Fruit fly (Drosophila melanogaster) whole organism, prepupa: ENCODE measurements around the gene Marf.

Experiments used
- CG10669 ChIP-seq: fragments of 200-800 bp; sonication (Bioruptor generic); optimal IDR thresholded peaks from 3 replicates; lab custom pipeline; 2018; ENCODE audit warnings: missing biosample characterization, mild to moderate bottlenecking, missing genetic modification characterization, moderate library complexity
- CG11294 ChIP-seq: fragments of 200-800 bp; sonication (Bioruptor generic); IDR thresholded peaks from 2 replicates; pipeline ENCODE4 v1.3.6; 2022; ENCODE audit warnings: missing biosample characterization, missing genetic modification characterization
- CG11762 ChIP-seq: fragments of 200-800 bp; sonication (Bioruptor generic); optimal IDR thresholded peaks from 3 replicates; lab custom pipeline; 2016; ENCODE audit warnings: missing biosample characterization, missing genetic modification characterization; ENCODE audit not compliant: insufficient read depth
- CG11902 ChIP-seq: fragments of 200-800 bp; sonication (Bioruptor generic); optimal IDR thresholded peaks from 3 replicates; lab custom pipeline; 2016; ENCODE audit warnings: missing biosample characterization, missing genetic modification characterization
- CG16779 ChIP-seq: fragments of 200-800 bp; sonication (Bioruptor generic); optimal IDR thresholded peaks from 3 replicates; lab custom pipeline; 2017; ENCODE audit warnings: missing biosample characterization, mild to moderate bottlenecking, missing genetic modification characterization
- CG3032 ChIP-seq: fragments of 200-800 bp; optimal IDR thresholded peaks from 2 replicates; lab custom pipeline; 2019; ENCODE audit warnings: missing biosample characterization, mild to moderate bottlenecking, missing genetic modification characterization, moderate library complexity
- CG31627 ChIP-seq: fragments of 200-800 bp; sonication (Bioruptor generic); optimal IDR thresholded peaks from 3 replicates; lab custom pipeline; 2016; ENCODE audit warnings: missing biosample characterization, missing genetic modification characterization
- CG32006 ChIP-seq: fragments of 200-800 bp; sonication (Bioruptor generic); optimal IDR thresholded peaks from 3 replicates; lab custom pipeline; 2017; ENCODE audit warnings: missing biosample characterization, mild to moderate bottlenecking, missing genetic modification characterization
- CG34406 ChIP-seq: fragments of 200-800 bp; sonication (Bioruptor generic); optimal IDR thresholded peaks from 3 replicates; lab custom pipeline; 2016; ENCODE audit warnings: missing biosample characterization, missing genetic modification characterization
- CG3919 ChIP-seq: fragments of 200-800 bp; sonication (Bioruptor generic); optimal IDR thresholded peaks from 3 replicates; lab custom pipeline; 2016; ENCODE audit warnings: missing biosample characterization, missing genetic modification characterization
- CG4318 ChIP-seq: fragments of 200-800 bp; sonication (Bioruptor generic); optimal IDR thresholded peaks from 3 replicates; lab custom pipeline; 2017; ENCODE audit warnings: missing biosample characterization, mild to moderate bottlenecking, missing genetic modification characterization
- CG6792 ChIP-seq: fragments of 200-800 bp; sonication (Bioruptor generic); optimal IDR thresholded peaks from 3 replicates; lab custom pipeline; 2016; ENCODE audit warnings: missing biosample characterization, missing genetic modification characterization
- CG6808 ChIP-seq: fragments of 200-800 bp; sonication (Bioruptor generic); optimal IDR thresholded peaks from 3 replicates; lab custom pipeline; 2017; ENCODE audit warnings: missing biosample characterization, missing genetic modification characterization, mild to moderate bottlenecking, moderate library complexity, missing genetic modification reagents
- CG6854 ChIP-seq: fragments of 200-800 bp; sonication (Bioruptor generic); optimal IDR thresholded peaks from 2 replicates; lab custom pipeline; 2017; ENCODE audit warnings: missing biosample characterization, mild to moderate bottlenecking, missing genetic modification characterization
- CG7368 ChIP-seq: fragments of 200-800 bp; sonication (Bioruptor generic); optimal IDR thresholded peaks from 3 replicates; lab custom pipeline; 2016; ENCODE audit warnings: missing biosample characterization, missing genetic modification characterization
- CG8319 ChIP-seq: fragments of 200-800 bp; sonication (Bioruptor generic); optimal IDR thresholded peaks from 3 replicates; lab custom pipeline; 2016; ENCODE audit warnings: missing biosample characterization, missing genetic modification characterization
- CG8632 ChIP-seq: fragments of 200-800 bp; sonication (Bioruptor generic); optimal IDR thresholded peaks from 3 replicates; lab custom pipeline; 2016; ENCODE audit warnings: missing biosample characterization, missing genetic modification characterization
- CG9139 ChIP-seq: fragments of 200-800 bp; sonication (Bioruptor generic); optimal IDR thresholded peaks from 3 replicates; lab custom pipeline; 2017; ENCODE audit warnings: missing biosample characterization, mild to moderate bottlenecking, missing genetic modification characterization
- Eip75B ChIP-seq: fragments of 200-800 bp; sonication (Bioruptor generic); optimal IDR thresholded peaks from 3 replicates; lab custom pipeline; 2016; ENCODE audit warnings: missing biosample characterization, missing genetic modification characterization
- Eip78C ChIP-seq: fragments of 200-800 bp; sonication (Bioruptor generic); peaks from one replicate; lab custom pipeline; 2016; ENCODE audit warnings: missing biosample characterization, missing genetic modification characterization
- Eip93F ChIP-seq: fragments of 200-800 bp; sonication (Bioruptor generic); optimal IDR thresholded peaks from 2 replicates; lab custom pipeline; 2016; ENCODE audit warnings: missing biosample characterization, mild to moderate bottlenecking, missing genetic modification characterization
- Ets96B ChIP-seq: fragments of 200-800 bp; optimal IDR thresholded peaks from 2 replicates; lab custom pipeline; 2019; ENCODE audit warnings: missing biosample characterization, mild to moderate bottlenecking, missing genetic modification characterization, moderate library complexity
- Hr38 ChIP-seq: sonication (Bioruptor generic); optimal IDR thresholded peaks from 2 replicates; lab custom pipeline; 2016; ENCODE audit warnings: missing biosample characterization, missing genetic modification characterization
- Hr39 ChIP-seq: fragments of 200-800 bp; sonication (Bioruptor generic); optimal IDR thresholded peaks from 2 replicates; lab custom pipeline; 2016; ENCODE audit warnings: missing biosample characterization, missing genetic modification characterization
- Lpt ChIP-seq: fragments of 200-800 bp; sonication (Bioruptor generic); optimal IDR thresholded peaks from 3 replicates; lab custom pipeline; 2016; ENCODE audit warnings: missing biosample characterization, missing genetic modification characterization
- Met ChIP-seq: fragments of 200-800 bp; sonication (Bioruptor generic); optimal IDR thresholded peaks from 3 replicates; lab custom pipeline; 2016; ENCODE audit warnings: missing biosample characterization, missing genetic modification characterization
- Smox ChIP-seq: fragments of 200-800 bp; sonication (Bioruptor generic); optimal IDR thresholded peaks from 3 replicates; lab custom pipeline; 2016; ENCODE audit warnings: missing biosample characterization, missing genetic modification characterization
- Sox14 ChIP-seq: fragments of 200-800 bp; sonication (Bioruptor generic); optimal IDR thresholded peaks from 3 replicates; lab custom pipeline; 2016; ENCODE audit warnings: missing biosample characterization, missing genetic modification characterization
- Sox15 ChIP-seq: fragments of 200-800 bp; sonication (Bioruptor generic); optimal IDR thresholded peaks from 3 replicates; lab custom pipeline; 2016; ENCODE audit warnings: missing biosample characterization, missing genetic modification characterization
- achi ChIP-seq: fragments of 200-800 bp; sonication (Bioruptor generic); optimal IDR thresholded peaks from 3 replicates; lab custom pipeline; 2016; ENCODE audit warnings: missing biosample characterization, missing genetic modification characterization
- acj6 ChIP-seq: fragments of 200-800 bp; sonication (Bioruptor generic); optimal IDR thresholded peaks from 3 replicates; lab custom pipeline; 2016; ENCODE audit warnings: missing biosample characterization, missing genetic modification characterization
- cyc ChIP-seq: fragments of 200-800 bp; sonication (Bioruptor generic); optimal IDR thresholded peaks from 3 replicates; lab custom pipeline; 2016; ENCODE audit warnings: missing biosample characterization, missing genetic modification characterization
- dac ChIP-seq: fragments of 200-800 bp; sonication (Bioruptor generic); optimal IDR thresholded peaks from 2 replicates; lab custom pipeline; 2017; ENCODE audit warnings: missing biosample characterization, mild to moderate bottlenecking, missing genetic modification characterization
- eg ChIP-seq: fragments of 200-800 bp; sonication (Bioruptor generic); IDR thresholded peaks from 3 replicates; pipeline ENCODE4 v1.3.6; 2022; ENCODE audit warnings: missing biosample characterization, missing genetic modification characterization
- esn ChIP-seq: fragments of 200-800 bp; sonication (Bioruptor generic); optimal IDR thresholded peaks from 2 replicates; lab custom pipeline; 2016; ENCODE audit warnings: missing biosample characterization, mild to moderate bottlenecking, missing genetic modification characterization, moderate library complexity
- fd59A ChIP-seq: fragments of 200-800 bp; sonication (Bioruptor generic); optimal IDR thresholded peaks from 2 replicates; lab custom pipeline; 2017; ENCODE audit warnings: missing biosample characterization, mild to moderate bottlenecking, missing genetic modification characterization, missing genetic modification reagents
- fd85E ChIP-seq: fragments of 200-800 bp; sonication (Bioruptor generic); optimal IDR thresholded peaks from 3 replicates; lab custom pipeline; 2016; ENCODE audit warnings: missing biosample characterization, missing genetic modification characterization
- fkh ChIP-seq: fragments of 200-800 bp; sonication (Bioruptor generic); optimal IDR thresholded peaks from 3 replicates; lab custom pipeline; 2017; ENCODE audit warnings: missing biosample characterization, mild to moderate bottlenecking, missing genetic modification characterization, moderate library complexity
- lz ChIP-seq: fragments of 200-800 bp; sonication (Bioruptor generic); optimal IDR thresholded peaks from 3 replicates; lab custom pipeline; 2016; ENCODE audit warnings: missing biosample characterization, missing genetic modification characterization
- net ChIP-seq: fragments of 200-800 bp; sonication (Bioruptor generic); optimal IDR thresholded peaks from 3 replicates; lab custom pipeline; 2016; ENCODE audit warnings: missing biosample characterization, missing genetic modification characterization
- salr ChIP-seq, 2 experiments: fragments of 200-800 bp; sonication (Bioruptor generic); optimal IDR thresholded peaks; 3 replicates each; lab custom pipeline; 2016 to 2018; ENCODE audit warnings: missing biosample characterization in 2 of 2, missing genetic modification characterization in 2 of 2, mild to moderate bottlenecking in 1 of 2
- ss ChIP-seq, 2 experiments: fragments of 200-800 bp; sonication (Bioruptor generic); optimal IDR thresholded peaks; 2 replicates in 1 of 2; 3 replicates in 1 of 2; lab custom pipeline; 2017 to 2018; ENCODE audit warnings: mild to moderate bottlenecking in 2 of 2, missing biosample characterization in 2 of 2, missing genetic modification characterization in 2 of 2, moderate library complexity in 1 of 2
- svp ChIP-seq: fragments of 200-800 bp; sonication (Bioruptor generic); peaks from one replicate; lab custom pipeline; 2016; ENCODE audit warnings: missing biosample characterization, missing genetic modification characterization
- topi ChIP-seq: fragments of 200-800 bp; sonication (Bioruptor generic); optimal IDR thresholded peaks from 3 replicates; lab custom pipeline; 2016; ENCODE audit warnings: missing biosample characterization, missing genetic modification characterization
- vri ChIP-seq: fragments of 200-800 bp; sonication (Bioruptor generic); optimal IDR thresholded peaks from 3 replicates; lab custom pipeline; 2016; ENCODE audit warnings: missing biosample characterization, mild to moderate bottlenecking, missing genetic modification characterization

Gene Marf

DNA sequence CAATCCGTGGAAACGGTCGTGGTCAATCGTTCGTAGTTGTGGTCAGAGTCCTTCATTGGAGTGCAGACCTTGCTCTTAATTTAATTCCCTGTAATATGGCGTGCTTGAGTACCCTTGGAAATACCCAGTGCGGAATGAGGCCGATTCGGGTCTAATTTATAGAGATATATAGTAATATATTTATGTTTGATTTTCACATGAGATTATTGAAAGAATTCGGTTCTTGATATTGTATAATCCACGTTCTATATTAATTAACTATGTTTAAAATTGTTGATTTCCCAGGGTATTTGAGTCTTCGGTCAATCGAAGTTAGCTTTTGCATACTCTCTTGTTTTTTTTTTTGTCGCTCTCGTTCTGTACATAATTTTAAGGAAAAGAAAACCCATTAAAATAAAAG, 22.4 kb upstream of the Marf start (continued):
- TF ChIP-seq CG3032 = peak; percentile 1
- no peak for TF ChIP-seq ss (GFP tag; optimal IDR thresholded peaks at IDR 0.05; lab: Kevin White, UChicago)
- no peak for TF ChIP-seq CG11294 (GFP tag; lab: Robert Waterston, UW)
- TF ChIP-seq topi (GFP tag; lab: Kevin White, UChicago) = peak; percentile 55
- TF ChIP-seq Lpt (GFP tag; lab: Kevin White, UChicago) = no peak
- peak; percentile 40 for TF ChIP-seq CG32006 (GFP tag; lab: Kevin White, UChicago)
- TF ChIP-seq CG10669 (GFP tag; lab: Kevin White, UChicago) = peak; percentile 39
- no peak for TF ChIP-seq CG8319 (GFP tag; lab: Kevin White, UChicago)
- no peak for TF ChIP-seq fd85E (GFP tag; lab: Kevin White, UChicago)
- TF ChIP-seq CG6808 = no peak
- peak; percentile 2 for TF ChIP-seq CG31627
- no peak for TF ChIP-seq CG4318 (GFP tag; lab: Kevin White, UChicago)
- TF ChIP-seq net (GFP tag; lab: Kevin White, UChicago) = no peak
- no peak for TF ChIP-seq Sox14 (GFP tag; lab: Kevin White, UChicago)
- TF ChIP-seq CG34406 (GFP tag; lab: Kevin White, UChicago) = peak; percentile 19
- TF ChIP-seq Met (GFP tag; lab: Kevin White, UChicago) = peak; percentile 53
- no peak for TF ChIP-seq CG16779 (tag; lab: Kevin White, UChicago)
- peak; percentile 50 for TF ChIP-seq Smox (GFP tag; lab: Kevin White, UChicago)
- TF ChIP-seq CG9139 (GFP tag; lab: Kevin White, UChicago) = no peak
- no peak for TF ChIP-seq Hr38 (GFP tag; lab: Kevin White, UChicago)
- 0 out of 3 replicates have a peak, but pooled peaks have one; percentile 14 for TF ChIP-seq eg (GFP tag; lab: Robert Waterston, UW)
- no peak for TF ChIP-seq Eip93F (GFP tag; lab: Kevin White, UChicago)
- no peak for TF ChIP-seq CG11902
- peak; percentile 27 for TF ChIP-seq CG6792 (GFP tag; lab: Kevin White, UChicago)
- TF ChIP-seq CG8632 = peak; percentile 28
- peak; percentile 81 for TF ChIP-seq Eip78C
- no peak for TF ChIP-seq Eip75B (GFP tag; lab: Kevin White, UChicago)
- peak; percentile 14 for TF ChIP-seq vri (GFP tag; lab: Kevin White, UChicago)
- TF ChIP-seq fd59A (GFP tag; lab: Kevin White, UChicago) = no peak
- TF ChIP-seq, all 60 proteins: peak for 29

DNA sequence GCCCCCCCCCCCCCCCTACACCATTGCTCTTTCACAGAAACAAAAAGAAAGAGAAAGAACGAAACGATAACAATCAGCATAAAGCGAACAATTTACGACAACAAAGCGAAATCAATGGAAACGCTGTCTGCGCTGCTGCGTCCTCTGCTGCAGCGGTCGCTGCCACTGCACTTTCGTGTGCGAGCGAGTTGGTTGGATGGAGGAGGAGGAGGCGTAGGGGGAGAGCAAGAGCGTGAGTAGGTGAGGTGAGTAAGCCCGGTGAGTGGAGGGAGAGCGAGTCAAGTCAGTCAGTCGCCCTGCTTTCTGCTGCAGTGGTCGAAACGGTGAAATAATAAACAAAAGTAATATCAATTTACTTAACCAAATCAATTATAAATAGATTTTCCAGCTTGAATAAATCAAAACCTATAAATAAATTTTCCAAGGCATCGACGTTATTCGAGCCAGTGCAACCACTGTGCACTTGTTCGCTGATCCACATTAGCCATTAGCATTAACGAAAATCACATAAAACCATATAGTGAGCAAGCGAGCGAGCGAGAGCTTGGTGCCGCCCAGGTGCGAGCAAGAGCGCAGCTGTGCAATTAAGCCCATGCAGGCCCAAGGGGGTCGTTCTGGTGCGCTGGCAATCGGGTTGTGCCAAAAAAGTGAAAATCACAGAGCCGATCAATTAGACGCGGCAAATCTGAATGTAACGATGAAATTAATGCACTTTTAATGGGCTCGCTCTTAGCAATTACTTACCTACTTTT, 21.8 kb upstream of the Marf start:
- peak; percentile 26 for TF ChIP-seq CG9139 (GFP tag; lab: Kevin White, UChicago)
- peak; percentile 23 for TF ChIP-seq CG16779 (tag; lab: Kevin White, UChicago)
- peak; percentile 86 for TF ChIP-seq achi
- TF ChIP-seq Sox15 = peak; percentile 69
- peak; percentile 45 for TF ChIP-seq fd85E (GFP tag; lab: Kevin White, UChicago)
- peak; percentile 91 for TF ChIP-seq vri (GFP tag; lab: Kevin White, UChicago)
- peak; percentile 62 for TF ChIP-seq CG6854 (GFP tag; lab: Kevin White, UChicago)
- peak; percentile 74 for TF ChIP-seq CG34406 (GFP tag; lab: Kevin White, UChicago)
- peak; percentile 90 for TF ChIP-seq CG31627
- TF ChIP-seq Lpt (GFP tag; lab: Kevin White, UChicago) = peak; percentile 85
- TF ChIP-seq eg (GFP tag; lab: Robert Waterston, UW) = peak; percentile 97
- peak; percentile 88 for TF ChIP-seq net (GFP tag; lab: Kevin White, UChicago)
- TF ChIP-seq CG7368 (GFP tag; lab: Kevin White, UChicago) = peak; percentile 63
- peak; percentile 33 for TF ChIP-seq fkh
- peak; percentile 93 for TF ChIP-seq esn
- TF ChIP-seq CG10669 (GFP tag; lab: Kevin White, UChicago) = peak; percentile 66
- TF ChIP-seq CG11762 = peak; percentile 75
- peak; percentile 64 for TF ChIP-seq CG8319 (GFP tag; lab: Kevin White, UChicago)
- TF ChIP-seq lz (GFP tag; lab: Kevin White, UChicago) = peak; percentile 89
- peak; percentile 81 for TF ChIP-seq acj6 (GFP tag; lab: Kevin White, UChicago)
- peak; percentile 99 for TF ChIP-seq svp (GFP tag; lab: Kevin White, UChicago)
- peak; percentile 89 for TF ChIP-seq cyc (GFP tag; lab: Kevin White, UChicago)
- peak; percentile 66 for TF ChIP-seq CG4318 (GFP tag; lab: Kevin White, UChicago)
- TF ChIP-seq CG3919 = peak; percentile 87
- TF ChIP-seq fd59A (GFP tag; lab: Kevin White, UChicago) = peak; percentile 34
- peak; percentile 56 for TF ChIP-seq Ets96B (tag; lab: Kevin White, UChicago)
- peak; percentile 39 to 44 for TF ChIP-seq salr (GFP tag; optimal IDR thresholded peaks at IDR 0.05; lab: Kevin White, UChicago)
- TF ChIP-seq CG32006 (GFP tag; lab: Kevin White, UChicago) = peak; percentile 77
- peak; percentile 92 for TF ChIP-seq Hr39 (GFP tag; lab: Kevin White, UChicago)
- TF ChIP-seq Sox14 (GFP tag; lab: Kevin White, UChicago) = peak; percentile 91
- peak; percentile 94 for TF ChIP-seq Smox (GFP tag; lab: Kevin White, UChicago)
- peak; percentile 88 for TF ChIP-seq CG6792 (GFP tag; lab: Kevin White, UChicago)
- peak; percentile 76 for TF ChIP-seq dac (GFP tag; lab: Kevin White, UChicago)
- peak; percentile 57 for TF ChIP-seq Hr38 (GFP tag; lab: Kevin White, UChicago)
